Worm (Caenorhabditis elegans) whole organism, young adult: ENCODE measurements around the gene bgnt-1.3.

Experiments used
- B0019.2 ChIP-seq: fragments of 200-800 bp; sonication (Bioruptor generic); conservative IDR thresholded peaks from 2 replicates; pipeline ENCODE4 v1.3.6; 2022; ENCODE audit warnings: missing genetic modification reagents, missing genetic modification characterization, missing compliant biosample characterization
- B0261.1 ChIP-seq: sonication (generic microtip); optimal IDR thresholded peaks from 2 replicates; lab custom pipeline; 2016; ENCODE audit warnings: mild to moderate bottlenecking, missing genetic modification characterization, moderate library complexity, missing compliant biosample characterization
- B0336.3 ChIP-seq: fragments of 200-800 bp; sonication (Bioruptor generic); IDR thresholded peaks from 2 replicates; pipeline ENCODE4 v1.3.6; 2022; ENCODE audit warnings: missing genetic modification characterization, missing compliant biosample characterization
- C06A6.2 ChIP-seq: fragments of 200-800 bp; sonication (Bioruptor generic); conservative IDR thresholded peaks from 2 replicates; pipeline ENCODE4 v1.3.6; 2022; ENCODE audit warnings: missing genetic modification characterization, missing compliant biosample characterization
- C17E4.6 ChIP-seq: fragments of 200-800 bp; sonication (Bioruptor generic); IDR thresholded peaks from 2 replicates; pipeline ENCODE4 v1.3.6; 2022; ENCODE audit warnings: missing genetic modification reagents, missing genetic modification characterization, missing compliant biosample characterization
- D2030.7 ChIP-seq: fragments of 200-800 bp; sonication (Bioruptor generic); IDR thresholded peaks from 2 replicates; pipeline ENCODE4 v1.3.6; 2022; ENCODE audit warnings: missing genetic modification reagents, missing genetic modification characterization, missing compliant biosample characterization
- F10E7.11 ChIP-seq: sonication (generic microtip); optimal IDR thresholded peaks from 2 replicates; lab custom pipeline; 2017; ENCODE audit warnings: mild to moderate bottlenecking, missing genetic modification characterization, moderate library complexity, missing compliant biosample characterization
- F57C9.4 ChIP-seq: sonication (generic microtip); optimal IDR thresholded peaks from 2 replicates; lab custom pipeline; 2017; ENCODE audit warnings: mild to moderate bottlenecking, missing genetic modification characterization, missing compliant biosample characterization
- K11D2.4 ChIP-seq: fragments of 200-800 bp; sonication (Bioruptor generic); IDR thresholded peaks from 2 replicates; pipeline ENCODE4 v1.3.6; 2022; ENCODE audit warnings: missing genetic modification reagents, missing genetic modification characterization, missing compliant biosample characterization
- T07F8.4 ChIP-seq: sonication (generic microtip); optimal IDR thresholded peaks from 2 replicates; lab custom pipeline; 2016; ENCODE audit warnings: mild to moderate bottlenecking, missing genetic modification characterization, moderate library complexity, missing compliant biosample characterization
- aptf-2 ChIP-seq: fragments of 200-800 bp; sonication (Bioruptor generic); conservative IDR thresholded peaks from 2 replicates; pipeline ENCODE4 v1.3.6; 2022; ENCODE audit warnings: missing genetic modification reagents, missing genetic modification characterization, missing compliant biosample characterization
- atf-7 ChIP-seq: sonication (generic microtip); optimal IDR thresholded peaks from 2 replicates; lab custom pipeline; 2017; ENCODE audit warnings: mild to moderate bottlenecking, missing genetic modification characterization, missing compliant biosample characterization
- athp-1 ChIP-seq: sonication (generic microtip); optimal IDR thresholded peaks from 2 replicates; lab custom pipeline; 2017; ENCODE audit warnings: mild to moderate bottlenecking, missing genetic modification characterization, missing compliant biosample characterization
- attf-6 ChIP-seq: fragments of 200-800 bp; sonication (Bioruptor generic); IDR thresholded peaks from 2 replicates; pipeline ENCODE4 v1.3.6; 2022; ENCODE audit warnings: missing genetic modification reagents, missing genetic modification characterization, missing compliant biosample characterization
- bed-2 ChIP-seq: fragments of 200-800 bp; sonication (Bioruptor generic); IDR thresholded peaks from 2 replicates; pipeline ENCODE4 v1.3.6; 2022; ENCODE audit warnings: missing genetic modification reagents, missing genetic modification characterization, missing compliant biosample characterization
- ccch-3 ChIP-seq: fragments of 200-800 bp; sonication (Bioruptor generic); optimal IDR thresholded peaks from 2 replicates; lab custom pipeline; 2018; ENCODE audit warnings: mild to moderate bottlenecking, missing genetic modification characterization, missing compliant biosample characterization
- ceh-100 ChIP-seq: fragments of 200-800 bp; sonication (Bioruptor generic); IDR thresholded peaks from 2 replicates; pipeline ENCODE4 v1.3.6; 2022; ENCODE audit warnings: missing genetic modification reagents, missing genetic modification characterization, missing compliant biosample characterization
- ceh-58 ChIP-seq: fragments of 200-800 bp; sonication (Bioruptor generic); IDR thresholded peaks from 2 replicates; pipeline ENCODE4 v1.3.6; 2022; ENCODE audit warnings: missing genetic modification characterization, missing compliant biosample characterization
- chd-7 ChIP-seq: sonication (generic microtip); optimal IDR thresholded peaks from 2 replicates; lab custom pipeline; 2016; ENCODE audit warnings: mild to moderate bottlenecking, missing genetic modification characterization, moderate library complexity, missing compliant biosample characterization
- dpl-1 ChIP-seq: fragments of 150-350 bp; optimal IDR thresholded peaks from 2 replicates; lab custom pipeline; 2014; ENCODE audit warnings: missing biosample characterization, missing genetic modification reagents, missing genetic modification characterization
- ekl-4 ChIP-seq: fragments of 200-800 bp; sonication (Bioruptor generic); IDR thresholded peaks from 2 replicates; pipeline ENCODE4 v1.3.6; 2022; ENCODE audit warnings: missing genetic modification reagents, missing genetic modification characterization, missing compliant biosample characterization
- fkh-3 ChIP-seq: sonication (generic microtip); optimal IDR thresholded peaks from 2 replicates; lab custom pipeline; 2016; ENCODE audit warnings: mild to moderate bottlenecking, missing genetic modification characterization, missing compliant biosample characterization
- lag-1 ChIP-seq: fragments of 200-800 bp; sonication (Bioruptor generic); IDR thresholded peaks from 2 replicates; pipeline ENCODE4 v1.3.6; 2022; ENCODE audit warnings: missing genetic modification reagents, missing genetic modification characterization, missing compliant biosample characterization
- let-607 ChIP-seq, 2 experiments: fragments of 200-800 bp in 1 of 2; sonication (Bioruptor generic) in 1 of 2; sonication (generic microtip) in 1 of 2; optimal IDR thresholded peaks; 2 replicates each; lab custom pipeline; 2016 to 2018; ENCODE audit warnings: mild to moderate bottlenecking in 2 of 2, missing compliant biosample characterization in 2 of 2, missing genetic modification characterization in 2 of 2, moderate library complexity in 2 of 2, missing genotype in 1 of 2
- lin-54 ChIP-seq: fragments of 200-800 bp; sonication (Bioruptor generic); optimal IDR thresholded peaks from 2 replicates; lab custom pipeline; 2018; ENCODE audit warnings: mild to moderate bottlenecking, missing genetic modification characterization, missing compliant biosample characterization
- lir-1 ChIP-seq: fragments of 200-800 bp; sonication (Bioruptor generic); conservative IDR thresholded peaks from 2 replicates; pipeline ENCODE4 v1.3.6; 2022; ENCODE audit warnings: missing genetic modification reagents, missing genetic modification characterization, missing compliant biosample characterization
- nhr-179 ChIP-seq: sonication (generic microtip); optimal IDR thresholded peaks from 2 replicates; lab custom pipeline; 2016; ENCODE audit warnings: mild to moderate bottlenecking, missing genetic modification characterization, missing compliant biosample characterization
- pbrm-1 ChIP-seq: fragments of 200-800 bp; sonication (Bioruptor generic); IDR thresholded peaks from 2 replicates; pipeline ENCODE4 v1.3.6; 2022; ENCODE audit warnings: missing genetic modification reagents, missing genetic modification characterization, missing compliant biosample characterization
- rcor-1 ChIP-seq: fragments of 200-800 bp; sonication (Bioruptor generic); IDR thresholded peaks from 2 replicates; pipeline ENCODE4 v1.3.6; 2022; ENCODE audit warnings: missing genetic modification reagents, missing genetic modification characterization, missing compliant biosample characterization
- rpc-1 ChIP-seq, 2 experiments: fragments of 150-350 bp in 1 of 2; sonication (generic microtip) in 1 of 2; optimal IDR thresholded peaks; 2 replicates each; lab custom pipeline; 2014 to 2018; ENCODE audit warnings: missing biosample characterization in 1 of 2, missing genetic modification characterization in 1 of 2, missing genetic modification reagents in 1 of 2, missing genotype in 1 of 2
- snpc-3.4 ChIP-seq: sonication (generic microtip); optimal IDR thresholded peaks from 2 replicates; lab custom pipeline; 2017; ENCODE audit warnings: missing genetic modification characterization, mild to moderate bottlenecking, missing compliant biosample characterization, antibody characterized with exemption, moderate library complexity, missing genotype, missing genetic modification reagents
- snpc-4 ChIP-seq, 5 experiments: fragments of 150-350 bp in 1 of 5; sonication (generic microtip) in 4 of 5; optimal IDR thresholded peaks; 2 replicates each; lab custom pipeline; 2014 to 2018; ENCODE audit warnings: missing genetic modification characterization in 5 of 5, missing biosample characterization in 3 of 5, antibody characterized with exemption in 2 of 5, mild to moderate bottlenecking in 2 of 5, missing compliant biosample characterization in 2 of 5, missing genotype in 2 of 5, moderate library complexity in 2 of 5, missing genetic modification reagents in 1 of 5
- tbp1 ChIP-seq: fragments of 200-800 bp; sonication (Bioruptor generic); optimal IDR thresholded peaks from 2 replicates; lab custom pipeline; 2018; ENCODE audit warnings: mild to moderate bottlenecking, missing genetic modification characterization, missing compliant biosample characterization
- tlf-1 ChIP-seq: fragments of 200-800 bp; sonication (Bioruptor generic); optimal IDR thresholded peaks from 2 replicates; lab custom pipeline; 2018; ENCODE audit warnings: mild to moderate bottlenecking, missing genetic modification characterization, missing compliant biosample characterization
- ztf-3 ChIP-seq: fragments of 200-800 bp; sonication (Bioruptor generic); optimal IDR thresholded peaks from 2 replicates; lab custom pipeline; 2018; ENCODE audit warnings: mild to moderate bottlenecking, missing genetic modification characterization, missing compliant biosample characterization

bgnt-1.3 gene

ce11 chrV:16225524-16226116 is 30.7 kb downstream of the bgnt-1.3 start (continued):
- TF ChIP-seq D2030.7 (GFP tag; lab: Robert Waterston, UW) (peak; percentile 76), snpc-3.4 (tag; lab: Kevin White, UChicago) (peak; percentile 74), lir-1 (GFP tag; lab: Robert Waterston, UW) (no peak), chd-7 (tag; lab: Kevin White, UChicago) (no peak), rcor-1 (GFP tag; lab: Robert Waterston, UW) (0 out of 2 replicates have a peak, but pooled peaks have one; percentile 26), ceh-100 (GFP tag; lab: Robert Waterston, UW) (peak; percentile 40; the same call in 1 of the 2 replicates), attf-6 (GFP tag; lab: Robert Waterston, UW) (peak; percentile 96), ekl-4 (GFP tag; lab: Robert Waterston, UW) (peak; percentile 65), B0336.3 (GFP tag; lab: Robert Waterston, UW) (peak; percentile 65), aptf-2 (0 out of 2 replicates have a peak, but pooled peaks have one; percentile 29), B0019.2 (GFP tag; lab: Robert Waterston, UW) (no peak)

ce11 chrV:16224027-16224426 is 32.3 kb downstream of the bgnt-1.3 start, which contains the start of gene stdh-2:
Gene stdh-2 (plus strand): TSS chrV:16224327.
- TF ChIP-seq nhr-179 (tag; lab: Kevin White, UChicago) = no peak
- no peak for TF ChIP-seq fkh-3
- TF ChIP-seq lag-1 = no peak
- no peak for TF ChIP-seq C06A6.2
- TF ChIP-seq F57C9.4 (tag; lab: Kevin White, UChicago) = no peak
- no peak for TF ChIP-seq atf-7
- TF ChIP-seq C17E4.6 = no peak
- no peak for TF ChIP-seq snpc-3.4 (tag; lab: Kevin White, UChicago)
- TF ChIP-seq pbrm-1 = no peak
- no peak for TF ChIP-seq F10E7.11 (tag; lab: Kevin White, UChicago)
- TF ChIP-seq T07F8.4 (tag; lab: Kevin White, UChicago) = no peak
- no peak for TF ChIP-seq K11D2.4 (GFP tag; lab: Robert Waterston, UW)
- TF ChIP-seq B0019.2 (GFP tag; lab: Robert Waterston, UW) = no peak
- TF ChIP-seq tlf-1 (GFP tag; lab: Kevin White, UChicago) = no peak
- TF ChIP-seq ztf-3 = no peak
- no peak for TF ChIP-seq ceh-58 (GFP tag; lab: Robert Waterston, UW)
- TF ChIP-seq ccch-3 = no peak
- TF ChIP-seq lin-54 (GFP tag; lab: Kevin White, UChicago) = no peak
- TF ChIP-seq bed-2 = no peak
- no peak for TF ChIP-seq dpl-1 (GFP tag; lab: Kevin White, UChicago)
- TF ChIP-seq, all 124 proteins: peak for 0

ce11 chrV:16220020-16220419 is 36.3 kb downstream of the bgnt-1.3 start:
- TF ChIP-seq attf-6 (GFP tag; lab: Robert Waterston, UW) (no peak), let-607 (tag; optimal IDR thresholded peaks at IDR 0.05; lab: Kevin White, UChicago) (no peak)
- TF ChIP-seq, all 124 proteins: peak for 0

- TF ChIP-seq attf-6 (GFP tag; lab: Robert Waterston, UW) (0 out of 2 replicates have a peak, but pooled peaks have one; percentile 27), snpc-4 (GFP tag; optimal IDR thresholded peaks at IDR 0.05; lab: Kevin White, UChicago) (no peak), snpc-4 (tag; optimal IDR thresholded peaks at IDR 0.05; lab: Kevin White, UChicago) (peak in 1 of 4 experiments; percentile 21), athp-1 (no peak), tbp1 (GFP tag; lab: Kevin White, UChicago) (peak; percentile 74), rpc-1 (optimal IDR thresholded peaks at IDR 0.05; lab: Kevin White, UChicago) (peak; percentile 29), rpc-1 (tag; optimal IDR thresholded peaks at IDR 0.05; lab: Kevin White, UChicago) (peak; percentile 74), B0261.1 (tag; lab: Kevin White, UChicago) (peak; percentile 42), nhr-179 (tag; lab: Kevin White, UChicago) (no peak)
These were observed 37.1 kb downstream of the bgnt-1.3 start, which contains the start of gene glc-1 for ce11 chrV:16218972-16219757. Gene glc-1 (plus strand): TSS chrV:16219634.
